Worm (Caenorhabditis elegans) whole organism, young adult: ENCODE measurements around the gene irld-20.

Experiments used
- C17E4.6 ChIP-seq: fragments of 200-800 bp; sonication (Bioruptor generic); IDR thresholded peaks from 2 replicates; pipeline ENCODE4 v1.3.6; 2022; ENCODE audit warnings: missing genetic modification reagents, missing genetic modification characterization, missing compliant biosample characterization
- D2030.7 ChIP-seq: fragments of 200-800 bp; sonication (Bioruptor generic); IDR thresholded peaks from 2 replicates; pipeline ENCODE4 v1.3.6; 2022; ENCODE audit warnings: missing genetic modification reagents, missing genetic modification characterization, missing compliant biosample characterization
- F33H1.4 ChIP-seq: fragments of 200-800 bp; sonication (Bioruptor generic); IDR thresholded peaks from 2 replicates; pipeline ENCODE4 v1.3.6; 2022; ENCODE audit warnings: missing genetic modification reagents, missing genetic modification characterization, missing compliant biosample characterization
- F57C9.4 ChIP-seq: sonication (generic microtip); optimal IDR thresholded peaks from 2 replicates; lab custom pipeline; 2017; ENCODE audit warnings: mild to moderate bottlenecking, missing genetic modification characterization, missing compliant biosample characterization
- K12H6.12 ChIP-seq: fragments of 200-800 bp; sonication (Bioruptor generic); optimal IDR thresholded peaks from 2 replicates; lab custom pipeline; 2018; ENCODE audit warnings: mild to moderate bottlenecking, missing genetic modification characterization, missing compliant biosample characterization
- Y67H2A.10 ChIP-seq: fragments of 200-800 bp; sonication (Bioruptor generic); conservative IDR thresholded peaks from 2 replicates; pipeline ENCODE4 v1.3.6; 2022; ENCODE audit warnings: missing genetic modification reagents, missing genetic modification characterization, missing compliant biosample characterization
- atf-7 ChIP-seq: sonication (generic microtip); optimal IDR thresholded peaks from 2 replicates; lab custom pipeline; 2017; ENCODE audit warnings: mild to moderate bottlenecking, missing genetic modification characterization, missing compliant biosample characterization
- attf-6 ChIP-seq: fragments of 200-800 bp; sonication (Bioruptor generic); IDR thresholded peaks from 2 replicates; pipeline ENCODE4 v1.3.6; 2022; ENCODE audit warnings: missing genetic modification reagents, missing genetic modification characterization, missing compliant biosample characterization
- ccch-3 ChIP-seq: fragments of 200-800 bp; sonication (Bioruptor generic); optimal IDR thresholded peaks from 2 replicates; lab custom pipeline; 2018; ENCODE audit warnings: mild to moderate bottlenecking, missing genetic modification characterization, missing compliant biosample characterization
- ceh-91 ChIP-seq: fragments of 200-800 bp; sonication (Bioruptor generic); IDR thresholded peaks from 2 replicates; pipeline ENCODE4 v1.3.6; 2022; ENCODE audit warnings: missing genetic modification reagents, missing genetic modification characterization, missing compliant biosample characterization
- chd-7 ChIP-seq: sonication (generic microtip); optimal IDR thresholded peaks from 2 replicates; lab custom pipeline; 2016; ENCODE audit warnings: mild to moderate bottlenecking, missing genetic modification characterization, moderate library complexity, missing compliant biosample characterization
- dox-1 ChIP-seq: fragments of 200-800 bp; sonication (Bioruptor generic); IDR thresholded peaks from 2 replicates; pipeline ENCODE4 v1.3.6; 2022; ENCODE audit warnings: missing genetic modification reagents, missing genetic modification characterization, missing compliant biosample characterization
- dpl-1 ChIP-seq: fragments of 150-350 bp; optimal IDR thresholded peaks from 2 replicates; lab custom pipeline; 2014; ENCODE audit warnings: missing biosample characterization, missing genetic modification reagents, missing genetic modification characterization
- efl-1 ChIP-seq: fragments of 150-350 bp; optimal IDR thresholded peaks from 2 replicates; lab custom pipeline; 2014; ENCODE audit warnings: missing biosample characterization, missing genetic modification reagents, missing genetic modification characterization
- egl-18 ChIP-seq: fragments of 200-800 bp; sonication (Bioruptor generic); IDR thresholded peaks from 2 replicates; pipeline ENCODE4 v1.3.6; 2022; ENCODE audit warnings: missing genetic modification reagents, missing genetic modification characterization, missing compliant biosample characterization
- egl-44 ChIP-seq: fragments of 200-800 bp; sonication (Bioruptor generic); IDR thresholded peaks from 2 replicates; pipeline ENCODE4 v1.3.6; 2022; ENCODE audit warnings: missing genetic modification reagents, missing genetic modification characterization, missing compliant biosample characterization
- ekl-4 ChIP-seq: fragments of 200-800 bp; sonication (Bioruptor generic); IDR thresholded peaks from 2 replicates; pipeline ENCODE4 v1.3.6; 2022; ENCODE audit warnings: missing genetic modification reagents, missing genetic modification characterization, missing compliant biosample characterization
- ets-4 ChIP-seq: fragments of 200-800 bp; sonication (Bioruptor generic); optimal IDR thresholded peaks from 2 replicates; lab custom pipeline; 2018; ENCODE audit warnings: mild to moderate bottlenecking, missing genetic modification characterization, missing compliant biosample characterization
- him-1 ChIP-seq: sonication (generic microtip); optimal IDR thresholded peaks from 2 replicates; lab custom pipeline; 2016; ENCODE audit warnings: missing genotype, missing genetic modification reagents, missing genetic modification characterization, missing compliant biosample characterization
- hmg-1.2 ChIP-seq: fragments of 200-800 bp; sonication (Bioruptor generic); IDR thresholded peaks from 2 replicates; pipeline ENCODE4 v1.3.6; 2022; ENCODE audit warnings: missing genetic modification reagents, missing genetic modification characterization, missing compliant biosample characterization
- hrde-1 ChIP-seq: sonication (generic microtip); optimal IDR thresholded peaks from 2 replicates; lab custom pipeline; 2016; ENCODE audit warnings: missing genetic modification characterization, mild to moderate bottlenecking, missing compliant biosample characterization, moderate library complexity, missing genotype, missing genetic modification reagents, borderline replicate concordance
- hsf-1 ChIP-seq: fragments of 200-800 bp; sonication (Bioruptor generic); IDR thresholded peaks from 2 replicates; pipeline ENCODE4 v1.3.6; 2022; ENCODE audit warnings: missing genetic modification reagents, missing genetic modification characterization, missing compliant biosample characterization
- lin-35 ChIP-seq, 3 experiments: fragments of 150-350 bp in 2 of 3; sonication (generic microtip) in 1 of 3; optimal IDR thresholded peaks; 2 replicates each; lab custom pipeline; 2014 to 2018; ENCODE audit warnings: missing biosample characterization in 3 of 3, missing genetic modification characterization in 3 of 3, missing genetic modification reagents in 3 of 3
- lin-40 ChIP-seq: sonication (generic microtip); optimal IDR thresholded peaks from 2 replicates; lab custom pipeline; 2016; ENCODE audit warnings: missing genetic modification characterization, mild to moderate bottlenecking, missing compliant biosample characterization, missing genotype, missing genetic modification reagents
- lin-54 ChIP-seq: fragments of 200-800 bp; sonication (Bioruptor generic); optimal IDR thresholded peaks from 2 replicates; lab custom pipeline; 2018; ENCODE audit warnings: mild to moderate bottlenecking, missing genetic modification characterization, missing compliant biosample characterization
- lsl-1 ChIP-seq: fragments of 200-800 bp; sonication (Bioruptor generic); optimal IDR thresholded peaks from 2 replicates; lab custom pipeline; 2018; ENCODE audit warnings: mild to moderate bottlenecking, missing genetic modification characterization, moderate library complexity, missing compliant biosample characterization
- madf-3 ChIP-seq: fragments of 200-800 bp; sonication (Bioruptor generic); IDR thresholded peaks from 2 replicates; pipeline ENCODE4 v1.3.6; 2022; ENCODE audit warnings: missing genetic modification reagents, missing genetic modification characterization, missing compliant biosample characterization
- madf-6 ChIP-seq: fragments of 200-800 bp; sonication (Bioruptor generic); IDR thresholded peaks from 2 replicates; pipeline ENCODE4 v1.3.6; 2022; ENCODE audit warnings: missing genetic modification reagents, missing genetic modification characterization, missing compliant biosample characterization
- mcd-1 ChIP-seq: fragments of 200-800 bp; sonication (Bioruptor generic); IDR thresholded peaks from 2 replicates; pipeline ENCODE4 v1.3.6; 2022; ENCODE audit warnings: missing genetic modification reagents, missing genetic modification characterization, missing compliant biosample characterization
- mxl-1 ChIP-seq: sonication (generic microtip); optimal IDR thresholded peaks from 2 replicates; lab custom pipeline; 2016; ENCODE audit warnings: missing genetic modification characterization, missing compliant biosample characterization
- nfya-2 ChIP-seq: fragments of 200-800 bp; sonication (Bioruptor generic); IDR thresholded peaks from 2 replicates; pipeline ENCODE4 v1.3.6; 2022; ENCODE audit warnings: missing genetic modification reagents, missing genetic modification characterization, missing compliant biosample characterization
- nfyb-1 ChIP-seq: fragments of 200-800 bp; sonication (Bioruptor generic); IDR thresholded peaks from 2 replicates; pipeline ENCODE4 v1.3.6; 2022; ENCODE audit warnings: missing genetic modification reagents, missing genetic modification characterization, missing compliant biosample characterization
- nhr-27 ChIP-seq: fragments of 200-800 bp; sonication (Bioruptor generic); optimal IDR thresholded peaks from 2 replicates; lab custom pipeline; 2018; ENCODE audit warnings: mild to moderate bottlenecking, missing genetic modification characterization, moderate library complexity, missing compliant biosample characterization
- rcor-1 ChIP-seq: fragments of 200-800 bp; sonication (Bioruptor generic); IDR thresholded peaks from 2 replicates; pipeline ENCODE4 v1.3.6; 2022; ENCODE audit warnings: missing genetic modification reagents, missing genetic modification characterization, missing compliant biosample characterization
- rpc-1 ChIP-seq, 2 experiments: fragments of 150-350 bp in 1 of 2; sonication (generic microtip) in 1 of 2; optimal IDR thresholded peaks; 2 replicates each; lab custom pipeline; 2014 to 2018; ENCODE audit warnings: missing biosample characterization in 1 of 2, missing genetic modification characterization in 1 of 2, missing genetic modification reagents in 1 of 2, missing genotype in 1 of 2
- sea-2 ChIP-seq: fragments of 200-800 bp; sonication (Bioruptor generic); IDR thresholded peaks from 2 replicates; pipeline ENCODE4 v1.3.6; 2022; ENCODE audit warnings: missing genetic modification characterization, missing compliant biosample characterization
- snpc-1.3 ChIP-seq: sonication (generic microtip); optimal IDR thresholded peaks from 2 replicates; lab custom pipeline; 2017; ENCODE audit warnings: missing genetic modification characterization, mild to moderate bottlenecking, missing compliant biosample characterization, antibody characterized with exemption, moderate library complexity, missing genotype, missing genetic modification reagents; ENCODE audit not compliant: insufficient read depth
- tbx-9 ChIP-seq: sonication (generic microtip); optimal IDR thresholded peaks from 2 replicates; lab custom pipeline; 2016; ENCODE audit warnings: borderline replicate concordance, missing genetic modification characterization, inconsistent platforms, missing compliant biosample characterization

irld-20 gene

ce11 chrIII:12711217-12711616 lies 39.7 kb upstream of the irld-20 start, which contains the start of gene hut-1 (continued):
- no peak for TF ChIP-seq Y67H2A.10 (GFP tag; lab: Robert Waterston, UW)
- no peak for TF ChIP-seq F33H1.4 (GFP tag; lab: Robert Waterston, UW)
- no peak for TF ChIP-seq attf-6 (GFP tag; lab: Robert Waterston, UW)
- 0 out of 2 replicates have a peak, but pooled peaks have one; percentile 6 for TF ChIP-seq mcd-1 (GFP tag; lab: Robert Waterston, UW)
- no peak for TF ChIP-seq nfya-2 (GFP tag; lab: Robert Waterston, UW)
- TF ChIP-seq ets-4 (GFP tag; lab: Kevin White, UChicago): no peak
- TF ChIP-seq, all 124 proteins: peak for 6

- TF ChIP-seq dpl-1 (GFP tag; lab: Kevin White, UChicago) (no peak), egl-18 (no peak), ceh-91 (GFP tag; lab: Robert Waterston, UW) (no peak), nfyb-1 (no peak), F57C9.4 (no peak), egl-44 (GFP tag; lab: Robert Waterston, UW) (no peak), hsf-1 (GFP tag; lab: Robert Waterston, UW) (no peak), ccch-3 (GFP tag; lab: Kevin White, UChicago) (no peak), sea-2 (GFP tag; lab: Robert Waterston, UW) (no peak), mxl-1 (tag; lab: Kevin White, UChicago) (no peak), lin-40 (tag; lab: Kevin White, UChicago) (no peak), atf-7 (tag; lab: Kevin White, UChicago) (no peak), chd-7 (no peak), tbx-9 (tag; lab: Kevin White, UChicago) (no peak), rpc-1 (optimal IDR thresholded peaks at IDR 0.05; lab: Kevin White, UChicago) (no peak), rpc-1 (tag; optimal IDR thresholded peaks at IDR 0.05; lab: Kevin White, UChicago) (no peak)
These were observed 39.2 kb upstream of the irld-20 start for ce11 chrIII:12711682-12712081.

ce11 chrIII:12713862-12714261 lies 37.0 kb upstream of the irld-20 start:
- peak; percentile 32 for TF ChIP-seq lsl-1
- TF ChIP-seq snpc-1.3 (tag; lab: Kevin White, UChicago): peak; percentile 31
- TF ChIP-seq hrde-1 (tag; lab: Kevin White, UChicago): peak; percentile 3
- TF ChIP-seq dox-1 (GFP tag; lab: Robert Waterston, UW): peak; percentile 44; the same call in 1 of the 2 replicates
- TF ChIP-seq ekl-4 (GFP tag; lab: Robert Waterston, UW): no peak
- peak; percentile 95 for TF ChIP-seq hmg-1.2 (GFP tag; lab: Robert Waterston, UW)
- peak; percentile 98 for TF ChIP-seq madf-3
- peak; percentile 63 for TF ChIP-seq lin-54 (GFP tag; lab: Kevin White, UChicago)
- no peak for TF ChIP-seq nhr-27 (tag; lab: Kevin White, UChicago)
- 0 out of 2 replicates have a peak, but pooled peaks have one; percentile 15 for TF ChIP-seq mcd-1 (GFP tag; lab: Robert Waterston, UW)
- TF ChIP-seq D2030.7: peak; percentile 66
- peak; percentile 50; the same call in 1 of the 2 replicates for TF ChIP-seq madf-6
- no peak for TF ChIP-seq K12H6.12 (tag; lab: Kevin White, UChicago)
- TF ChIP-seq rcor-1 (GFP tag; lab: Robert Waterston, UW): no peak
- TF ChIP-seq lin-35 (GFP tag; optimal IDR thresholded peaks at IDR 0.05; lab: Kevin White, UChicago): peak in 1 of 3 experiments; percentile 9
- 0 out of 2 replicates have a peak, but pooled peaks have one; percentile 43 for TF ChIP-seq C17E4.6 (GFP tag; lab: Robert Waterston, UW)
- TF ChIP-seq efl-1 (GFP tag; lab: Kevin White, UChicago): peak; percentile 40
- TF ChIP-seq him-1 (tag; lab: Kevin White, UChicago): peak; percentile 40
